Worm (Caenorhabditis elegans): Measurements from ENCODE around the gene F20D1.3.

DNA sequence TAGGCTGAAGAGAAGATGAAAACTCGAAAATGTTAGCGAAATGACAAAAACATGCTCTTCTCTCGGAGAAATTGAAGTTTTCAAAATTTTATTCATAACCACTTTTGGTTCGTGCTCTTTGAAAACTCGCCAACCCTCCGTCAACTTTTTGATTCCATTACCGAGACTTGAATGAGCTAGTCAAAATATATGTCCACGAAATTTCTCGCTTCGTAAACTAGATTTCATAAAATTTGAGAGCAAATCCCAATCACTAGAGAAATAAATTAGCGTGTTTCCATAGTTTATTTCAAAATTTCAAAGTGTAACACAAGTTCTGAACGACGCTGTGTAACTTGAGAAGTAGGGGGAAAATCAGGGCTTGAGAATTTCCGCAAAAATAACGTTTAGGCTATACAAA is 17.8 kb downstream of the F20D1.3 start:
- TF ChIP-seq flt-1 (GFP tag; IDR thresholded peaks at IDR 0.05) (no peak), cog-1 (tag; optimal IDR thresholded peaks at IDR 0.05) (no peak), T22C8.4 (GFP tag; IDR thresholded peaks at IDR 0.05) (no peak), ref-1 (GFP tag; conservative IDR thresholded peaks at IDR 0.05) (no peak), klf-2 (GFP tag; conservative IDR thresholded peaks at IDR 0.05) (no peak), tab-1 (GFP tag; IDR thresholded peaks at IDR 0.05) (no peak), ztf-29 (GFP tag; IDR thresholded peaks at IDR 0.05) (no peak), ztf-23 (GFP tag; IDR thresholded peaks at IDR 0.05) (no peak), med-1 (GFP tag; optimal IDR thresholded peaks at IDR 0.05; ENCODE audit: insufficient read depth) (no peak)
